Worm (Caenorhabditis elegans): ENCODE data around the gene T04F8.2.

T04F8.2 gene

DNA sequence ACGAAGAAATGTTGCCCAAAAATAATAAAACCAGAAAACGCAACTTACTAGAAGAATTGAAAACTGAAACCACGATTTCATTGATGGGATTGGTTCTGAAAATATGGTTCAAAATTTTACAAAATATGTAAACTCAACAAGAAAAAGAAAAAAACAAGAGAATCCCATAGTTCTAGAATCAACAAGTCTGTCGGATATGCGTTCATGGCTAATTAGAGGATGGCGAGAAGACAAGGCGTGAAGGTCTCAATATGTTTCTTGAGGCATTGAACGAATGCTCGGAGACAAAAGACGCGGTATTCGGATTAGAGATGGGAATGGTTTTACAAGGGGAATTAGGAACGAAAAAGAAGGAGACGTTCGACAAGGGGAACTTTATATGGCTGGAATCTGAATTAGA lies 5.6 kb downstream of the T04F8.2 start, which contains the start of gene cutl-11:
cutl-11 (minus strand) TSS at position 101 of the 400 bp plus-strand sequence.
- TF ChIP-seq daf-8 (GFP tag; IDR thresholded peaks at IDR 0.05): no peak
- TF ChIP-seq ama-1 (optimal IDR thresholded peaks at IDR 0.05): no peak
- no peak for TF ChIP-seq ces-1 (GFP tag; optimal IDR thresholded peaks at IDR 0.05)
- TF ChIP-seq zip-11 (GFP tag; IDR thresholded peaks at IDR 0.05): no peak
- no peak for TF ChIP-seq D1046.2 (GFP tag; IDR thresholded peaks at IDR 0.05)

ce11 chrX:11647165-11647564 lies 9.2 kb downstream of the T04F8.2 start, which contains the start of gene T04F8.8:
T04F8.8 (plus strand) TSS chrX:11647465.
- peak; percentile 67 for TF ChIP-seq aha-1 (tag)
- no peak for TF ChIP-seq lin-39 (tag; optimal IDR thresholded peaks at IDR 0.05)

- TF ChIP-seq dmd-6 (GFP tag; IDR thresholded peaks at IDR 0.05) (0 out of 2 replicates have a peak, but pooled peaks have one; percentile 38), arid-1 (GFP tag; conservative IDR thresholded peaks at IDR 0.05) (peak; percentile 76), php-3 (GFP tag; IDR thresholded peaks at IDR 0.05) (peak; percentile 33; the same call in 1 of the 2 replicates), duxl-1 (tag; optimal IDR thresholded peaks at IDR 0.05; ENCODE audit: poor library complexity) (peak; percentile 43), spr-3 (GFP tag; optimal IDR thresholded peaks at IDR 0.05) (peak; percentile 51), nhr-28 (tag; optimal IDR thresholded peaks at IDR 0.05) (peak; percentile 44), jun-1 (tag; optimal IDR thresholded peaks at IDR 0.05) (no peak), zfp-2 (tag; optimal IDR thresholded peaks at IDR 0.05) (no peak), daf-8 (GFP tag; IDR thresholded peaks at IDR 0.05) (0 out of 2 replicates have a peak, but pooled peaks have one; percentile 54), hlh-11 (tag; optimal IDR thresholded peaks at IDR 0.05) (peak; percentile 41), nhr-25 (tag; optimal IDR thresholded peaks at IDR 0.05; ENCODE audit: borderline replicate concordance, insufficient read depth) (peak; percentile 26), mes-2 (tag; optimal IDR thresholded peaks at IDR 0.05; ENCODE audit: poor library complexity, severe bottlenecking) (peak; percentile 72), F26F4.8 (GFP tag; conservative IDR thresholded peaks at IDR 0.05) (peak; percentile 61; the same call in 1 of the 2 replicates), nhr-41 (GFP tag; IDR thresholded peaks at IDR 0.05) (no peak), nhr-42 (GFP tag; IDR thresholded peaks at IDR 0.05) (0 out of 2 replicates have a peak, but pooled peaks have one; percentile 39), zag-1 (tag; optimal IDR thresholded peaks at IDR 0.05) (no peak), R02D3.7 (tag; optimal IDR thresholded peaks at IDR 0.05) (no peak), daf-19 (GFP tag; conservative IDR thresholded peaks at IDR 0.05) (peak; percentile 44; the same call in 1 of the 2 replicates), dve-1 (tag; optimal IDR thresholded peaks at IDR 0.05; ENCODE audit: insufficient read depth) (peak; percentile 31), nhr-48 (tag; optimal IDR thresholded peaks at IDR 0.05) (peak; percentile 35), lin-38 (GFP tag; IDR thresholded peaks at IDR 0.05) (peak; percentile 78), hmg-1.1 (GFP tag; IDR thresholded peaks at IDR 0.05) (peak; percentile 67), Y105C5A.15 (GFP tag; IDR thresholded peaks at IDR 0.05) (peak; percentile 77; the same call in 1 of the 2 replicates), zip-2 (tag; optimal IDR thresholded peaks at IDR 0.05) (no peak), ZK337.2 (GFP tag; IDR thresholded peaks at IDR 0.05) (0 out of 2 replicates have a peak, but pooled peaks have one; percentile 29), daf-16 (GFP tag; optimal IDR thresholded peaks at IDR 0.05) (peak; percentile 24 to 73), daf-16 (tag; optimal IDR thresholded peaks at IDR 0.05) (no peak), nhr-102 (tag; optimal IDR thresholded peaks at IDR 0.05) (peak; percentile 54), ceh-44 (GFP tag; IDR thresholded peaks at IDR 0.05) (0 out of 2 replicates have a peak, but pooled peaks have one; percentile 37), ctbp-1 (GFP tag; IDR thresholded peaks at IDR 0.05) (peak; percentile 54; the same call in 1 of the 2 replicates), aly-2 (tag; optimal IDR thresholded peaks at IDR 0.05) (no peak), D1046.2 (GFP tag; IDR thresholded peaks at IDR 0.05) (0 out of 2 replicates have a peak, but pooled peaks have one; percentile 76), ces-1 (GFP tag; optimal IDR thresholded peaks at IDR 0.05) (no peak), ceh-20 (GFP tag; IDR thresholded peaks at IDR 0.05) (peak; percentile 54; the same call in 1 of the 2 replicates), T26A8.4 (GFP tag; IDR thresholded peaks at IDR 0.05) (peak; percentile 80), zfp-3 (GFP tag; conservative IDR thresholded peaks at IDR 0.05) (no peak), Y48G9A.11 (GFP tag; IDR thresholded peaks at IDR 0.05) (peak; percentile 60; the same call in 1 of the 2 replicates), hlh-30 (tag; optimal IDR thresholded peaks at IDR 0.05; ENCODE audit: insufficient read depth) (peak; percentile 41), madf-5 (GFP tag; IDR thresholded peaks at IDR 0.05) (0 out of 4 replicates have a peak, but pooled peaks have one; percentile 14 to 76), madf-9 (GFP tag; conservative IDR thresholded peaks at IDR 0.05) (peak; percentile 62; the same call in 1 of the 2 replicates), ama-1 (optimal IDR thresholded peaks at IDR 0.05) (no peak), sdz-12 (GFP tag; optimal IDR thresholded peaks at IDR 0.05) (peak; percentile 24)
Observed at ce11 chrX:11645517-11645916, 10.9 kb downstream of the T04F8.2 start.
